Worm (Caenorhabditis elegans) whole organism, late embryonic: ENCODE results near the gene fbxl-1.

Experiments used
- ahr-1 ChIP-seq: sonication (generic microtip); optimal IDR thresholded peaks from 2 replicates; lab custom pipeline; 2016; ENCODE audit warnings: missing genetic modification characterization, missing compliant biosample characterization
- ama-1 ChIP-seq: fragments of 150-350 bp; optimal IDR thresholded peaks from 2 replicates; lab custom pipeline; 2014
- ceh-18 ChIP-seq: sonication (generic microtip); optimal IDR thresholded peaks from 2 replicates; lab custom pipeline; 2016; ENCODE audit warnings: missing genetic modification characterization, missing compliant biosample characterization
- ceh-19 ChIP-seq: fragments of 200-800 bp; sonication (Bioruptor generic); optimal IDR thresholded peaks from 2 replicates; lab custom pipeline; 2018; ENCODE audit warnings: mild to moderate bottlenecking, missing genetic modification characterization, missing compliant biosample characterization
- ceh-2 ChIP-seq: sonication (generic microtip); optimal IDR thresholded peaks from 2 replicates; lab custom pipeline; 2016; ENCODE audit warnings: missing genotype, missing genetic modification characterization, missing compliant biosample characterization
- ceh-24 ChIP-seq: sonication (generic microtip); optimal IDR thresholded peaks from 2 replicates; lab custom pipeline; 2016; ENCODE audit warnings: mild to moderate bottlenecking, missing genetic modification characterization, missing compliant biosample characterization
- ceh-31 ChIP-seq: sonication (generic microtip); optimal IDR thresholded peaks from 2 replicates; lab custom pipeline; 2016; ENCODE audit warnings: missing genetic modification characterization, missing compliant biosample characterization
- ceh-45 ChIP-seq: fragments of 200-800 bp; sonication (Bioruptor generic); IDR thresholded peaks from 2 replicates; pipeline ENCODE4 v1.3.6; 2022; ENCODE audit warnings: missing genetic modification reagents, missing genetic modification characterization, missing compliant biosample characterization
- ceh-48 ChIP-seq: sonication (generic microtip); optimal IDR thresholded peaks from 2 replicates; lab custom pipeline; 2016; ENCODE audit warnings: missing genetic modification characterization, inconsistent platforms, missing compliant biosample characterization
- ceh-9 ChIP-seq: sonication (generic microtip); optimal IDR thresholded peaks from 2 replicates; lab custom pipeline; 2016; ENCODE audit warnings: mild to moderate bottlenecking, missing genetic modification characterization, inconsistent platforms, missing compliant biosample characterization
- che-1 ChIP-seq: sonication (generic microtip); optimal IDR thresholded peaks from 2 replicates; lab custom pipeline; 2016; ENCODE audit warnings: mild to moderate bottlenecking, missing genetic modification characterization, missing compliant biosample characterization
- dmd-4 ChIP-seq: sonication (generic microtip); optimal IDR thresholded peaks from 2 replicates; lab custom pipeline; 2016; ENCODE audit warnings: borderline replicate concordance, missing genetic modification characterization, missing compliant biosample characterization
- dve-1 ChIP-seq: sonication (generic microtip); optimal IDR thresholded peaks from 2 replicates; lab custom pipeline; 2017; ENCODE audit warnings: antibody characterized with exemption, mild to moderate bottlenecking, missing genetic modification characterization, missing compliant biosample characterization
- eyg-1 ChIP-seq: sonication (generic microtip); optimal IDR thresholded peaks from 2 replicates; lab custom pipeline; 2016; ENCODE audit warnings: missing genotype, missing genetic modification characterization, missing compliant biosample characterization
- fax-1 ChIP-seq: sonication (generic microtip); optimal IDR thresholded peaks from 2 replicates; lab custom pipeline; 2016; ENCODE audit warnings: missing genotype, missing genetic modification characterization, missing compliant biosample characterization
- fkh-10 ChIP-seq: fragments of 150-350 bp; optimal IDR thresholded peaks from 2 replicates; lab custom pipeline; 2014; ENCODE audit warnings: missing biosample characterization, missing genetic modification reagents, missing genetic modification characterization
- gmeb-2 ChIP-seq: sonication (generic microtip); optimal IDR thresholded peaks from 2 replicates; lab custom pipeline; 2016; ENCODE audit warnings: missing genetic modification characterization, inconsistent platforms, missing compliant biosample characterization
- hlh-13 ChIP-seq: fragments of 200-800 bp; sonication (Bioruptor generic); optimal IDR thresholded peaks from 2 replicates; lab custom pipeline; 2018; ENCODE audit warnings: mild to moderate bottlenecking, missing genetic modification characterization, missing compliant biosample characterization
- hlh-6 ChIP-seq: sonication (generic microtip); optimal IDR thresholded peaks from 2 replicates; lab custom pipeline; 2016; ENCODE audit warnings: missing genotype, missing genetic modification characterization, missing compliant biosample characterization
- hlh-8 ChIP-seq: sonication (generic microtip); optimal IDR thresholded peaks from 2 replicates; lab custom pipeline; 2016; ENCODE audit warnings: missing genotype, missing genetic modification characterization, missing compliant biosample characterization
- lin-11 ChIP-seq: fragments of 200-800 bp; sonication (Bioruptor generic); optimal IDR thresholded peaks from 2 replicates; lab custom pipeline; 2018; ENCODE audit warnings: mild to moderate bottlenecking, missing genetic modification characterization, missing compliant biosample characterization
- mec-3 ChIP-seq: sonication (generic microtip); optimal IDR thresholded peaks from 2 replicates; lab custom pipeline; 2016; ENCODE audit warnings: borderline replicate concordance, missing genetic modification characterization, missing compliant biosample characterization
- npax-4 ChIP-seq: sonication (generic microtip); optimal IDR thresholded peaks from 2 replicates; lab custom pipeline; 2016; ENCODE audit warnings: missing genetic modification characterization, missing compliant biosample characterization
- pat-9 ChIP-seq: fragments of 200-800 bp; sonication (Bioruptor generic); optimal IDR thresholded peaks from 2 replicates; lab custom pipeline; 2018; ENCODE audit warnings: mild to moderate bottlenecking, missing genetic modification characterization, moderate library complexity, missing compliant biosample characterization
- pax-1 ChIP-seq: fragments of 150-350 bp; optimal IDR thresholded peaks from 2 replicates; lab custom pipeline; 2014; ENCODE audit warnings: missing biosample characterization, missing genetic modification characterization
- pha-4 ChIP-seq: fragments of 150-350 bp; optimal IDR thresholded peaks from 2 replicates; lab custom pipeline; 2018; ENCODE audit warnings: missing biosample characterization, missing genetic modification reagents, missing genetic modification characterization
- pqm-1 ChIP-seq: sonication (generic microtip); optimal IDR thresholded peaks from 2 replicates; lab custom pipeline; 2016; ENCODE audit warnings: missing genetic modification characterization, missing compliant biosample characterization
- pros-1 ChIP-seq: fragments of 150-350 bp; optimal IDR thresholded peaks from 2 replicates; lab custom pipeline; 2014; ENCODE audit warnings: missing biosample characterization, missing genetic modification reagents, missing genetic modification characterization
- ref-2 ChIP-seq: sonication (generic microtip); optimal IDR thresholded peaks from 2 replicates; lab custom pipeline; 2016; ENCODE audit warnings: missing genetic modification characterization, missing compliant biosample characterization
- rnt-1 ChIP-seq: sonication (generic microtip); optimal IDR thresholded peaks from 2 replicates; lab custom pipeline; 2016; ENCODE audit warnings: missing genetic modification characterization, missing compliant biosample characterization
- sdc-2 ChIP-seq: sonication (generic microtip); optimal IDR thresholded peaks from 2 replicates; lab custom pipeline; 2016; ENCODE audit warnings: missing genotype, missing genetic modification characterization, missing compliant biosample characterization
- sox-2 ChIP-seq: fragments of 200-800 bp; sonication (Bioruptor generic); IDR thresholded peaks from 2 replicates; pipeline ENCODE4 v1.3.6; 2022; ENCODE audit warnings: missing genetic modification reagents, missing genetic modification characterization, missing compliant biosample characterization
- syd-9 ChIP-seq: sonication (generic microtip); optimal IDR thresholded peaks from 2 replicates; lab custom pipeline; 2016; ENCODE audit warnings: mild to moderate bottlenecking, missing genetic modification characterization, moderate library complexity, missing compliant biosample characterization
- tbx-2 ChIP-seq: sonication (generic microtip); optimal IDR thresholded peaks from 2 replicates; lab custom pipeline; 2016; ENCODE audit warnings: missing genetic modification characterization, missing compliant biosample characterization
- tbx-7 ChIP-seq: sonication (generic microtip); optimal IDR thresholded peaks from 2 replicates; lab custom pipeline; 2016; ENCODE audit warnings: missing genotype, missing genetic modification characterization, missing compliant biosample characterization
- unc-42 ChIP-seq: sonication (generic microtip); optimal IDR thresholded peaks from 2 replicates; lab custom pipeline; 2016; ENCODE audit warnings: missing genotype, missing genetic modification characterization, missing compliant biosample characterization
- unc-86 ChIP-seq: sonication (generic microtip); optimal IDR thresholded peaks from 2 replicates; lab custom pipeline; 2016; ENCODE audit warnings: missing genetic modification characterization, missing compliant biosample characterization
- zip-5 ChIP-seq: sonication (generic microtip); optimal IDR thresholded peaks from 2 replicates; lab custom pipeline; 2016; ENCODE audit warnings: missing genetic modification characterization, missing compliant biosample characterization
- ztf-16 ChIP-seq: sonication (generic microtip); optimal IDR thresholded peaks from 2 replicates; lab custom pipeline; 2017; ENCODE audit warnings: missing genetic modification characterization, missing compliant biosample characterization

fbxl-1 gene

DNA sequence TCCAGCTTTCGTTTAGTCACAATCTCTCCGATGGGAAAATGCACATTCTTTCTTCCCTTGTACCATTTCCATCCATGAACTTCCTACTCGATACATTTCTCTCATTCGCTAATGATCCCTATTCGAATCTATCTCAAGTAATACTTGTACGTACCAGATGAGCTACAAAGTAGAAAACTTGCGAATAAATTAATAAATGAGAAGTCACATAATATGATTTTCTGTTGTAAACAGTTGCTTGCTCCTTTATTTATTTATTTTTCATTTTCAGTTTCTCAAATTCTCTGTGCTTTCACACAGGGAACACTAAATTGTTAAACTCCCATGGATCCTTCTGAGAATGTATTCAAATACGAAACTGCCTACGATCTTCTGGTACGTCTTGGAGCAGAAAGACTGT, 1.5 kb upstream of the fbxl-1 start, which contains the start of gene rfs-1:
rfs-1 (plus strand) TSS at position 301 of the 400 bp plus-strand sequence.
- TF ChIP-seq pros-1 (tag; lab: Kevin White, UChicago) (no peak), ama-1 (lab: Kevin White, UChicago) (no peak), dve-1 (tag; lab: Kevin White, UChicago) (no peak), ceh-2 (tag; lab: Kevin White, UChicago) (no peak), fkh-10 (no peak), ceh-9 (tag; lab: Kevin White, UChicago) (no peak), unc-42 (tag; lab: Kevin White, UChicago) (no peak), hlh-13 (GFP tag; lab: Kevin White, UChicago) (no peak), tbx-2 (tag; lab: Kevin White, UChicago) (no peak), ztf-16 (tag; lab: Kevin White, UChicago) (no peak), hlh-6 (tag; lab: Kevin White, UChicago) (no peak), pax-1 (tag; lab: Kevin White, UChicago) (no peak), zip-5 (no peak), che-1 (no peak), sox-2 (no peak), ahr-1 (tag; lab: Kevin White, UChicago) (no peak), ceh-19 (GFP tag; lab: Kevin White, UChicago) (no peak), ceh-45 (GFP tag; lab: Robert Waterston, UW) (no peak), eyg-1 (no peak)

DNA sequence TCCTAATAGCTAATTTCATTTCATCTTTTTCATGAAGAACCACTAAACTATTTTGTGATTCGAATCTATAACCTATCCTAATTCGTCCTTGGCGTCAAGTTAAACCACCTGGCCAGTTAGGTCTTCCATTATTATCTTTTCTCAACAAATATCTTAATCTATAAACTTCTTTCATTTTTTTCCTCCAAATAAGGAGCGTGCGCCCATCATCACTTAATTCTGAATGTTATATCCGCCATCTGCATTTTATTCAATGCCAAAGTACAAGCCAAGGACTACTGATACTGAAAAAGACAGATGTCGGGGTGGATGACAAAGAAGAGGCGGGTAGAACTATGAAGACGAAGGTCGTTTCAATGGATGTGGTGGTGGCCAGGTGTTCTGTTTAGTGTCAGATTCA, 1.3 kb downstream of the fbxl-1 start:
- no peak for TF ChIP-seq ceh-24
- no peak for TF ChIP-seq gmeb-2 (tag; lab: Kevin White, UChicago)
- no peak for TF ChIP-seq hlh-8 (tag; lab: Kevin White, UChicago)
- TF ChIP-seq unc-86 (tag; lab: Kevin White, UChicago), result no peak
- no peak for TF ChIP-seq fkh-10
- TF ChIP-seq mec-3 (tag; lab: Kevin White, UChicago), result no peak
- no peak for TF ChIP-seq ceh-18 (tag; lab: Kevin White, UChicago)
- TF ChIP-seq syd-9 (tag; lab: Kevin White, UChicago), result no peak
- no peak for TF ChIP-seq pax-1 (tag; lab: Kevin White, UChicago)
- no peak for TF ChIP-seq npax-4
- no peak for TF ChIP-seq ceh-31 (tag; lab: Kevin White, UChicago)
- TF ChIP-seq unc-42 (tag; lab: Kevin White, UChicago), result no peak
- TF ChIP-seq sdc-2 (tag; lab: Kevin White, UChicago), result no peak
- TF ChIP-seq ref-2, result no peak
- TF ChIP-seq pha-4 (tag; lab: Kevin White, UChicago), result no peak
- no peak for TF ChIP-seq tbx-7
- TF ChIP-seq, all 69 proteins: peak for 0

DNA sequence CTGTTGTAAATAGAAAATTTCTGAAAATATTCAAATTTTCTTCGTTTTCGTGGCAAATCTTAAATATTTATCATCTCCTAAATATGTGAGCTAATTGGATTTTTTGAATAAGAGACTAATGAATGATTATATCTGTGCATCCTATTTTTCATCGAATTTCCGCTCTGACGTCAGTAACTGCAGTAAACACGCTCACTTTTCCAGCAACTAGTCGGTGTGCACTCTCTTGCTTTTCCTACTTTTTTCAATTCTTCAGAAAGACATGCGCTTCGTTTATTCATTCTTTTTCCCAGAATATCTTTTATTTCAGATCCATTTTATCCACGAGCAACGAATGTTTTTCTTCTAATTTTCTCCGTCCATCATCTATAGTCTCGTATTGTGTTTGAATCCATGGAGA, 1.9 kb downstream of the fbxl-1 start:
- TF ChIP-seq pqm-1 (no peak), unc-86 (tag; lab: Kevin White, UChicago) (no peak), ceh-48 (no peak), ceh-45 (GFP tag; lab: Robert Waterston, UW) (no peak), pat-9 (no peak), ama-1 (lab: Kevin White, UChicago) (no peak), ceh-9 (tag; lab: Kevin White, UChicago) (no peak), dmd-4 (tag; lab: Kevin White, UChicago) (no peak), fax-1 (tag; lab: Kevin White, UChicago) (no peak), ref-2 (no peak), sdc-2 (tag; lab: Kevin White, UChicago) (no peak), rnt-1 (no peak), ztf-16 (tag; lab: Kevin White, UChicago) (no peak), lin-11 (tag; lab: Kevin White, UChicago) (no peak)
